Worm (Caenorhabditis elegans): ENCODE measurements around the gene adbp-1.
A peak's percentile ranks its signal among the peaks of the same experiment; 100 is the strongest.

The adbp-1 gene

DNA sequence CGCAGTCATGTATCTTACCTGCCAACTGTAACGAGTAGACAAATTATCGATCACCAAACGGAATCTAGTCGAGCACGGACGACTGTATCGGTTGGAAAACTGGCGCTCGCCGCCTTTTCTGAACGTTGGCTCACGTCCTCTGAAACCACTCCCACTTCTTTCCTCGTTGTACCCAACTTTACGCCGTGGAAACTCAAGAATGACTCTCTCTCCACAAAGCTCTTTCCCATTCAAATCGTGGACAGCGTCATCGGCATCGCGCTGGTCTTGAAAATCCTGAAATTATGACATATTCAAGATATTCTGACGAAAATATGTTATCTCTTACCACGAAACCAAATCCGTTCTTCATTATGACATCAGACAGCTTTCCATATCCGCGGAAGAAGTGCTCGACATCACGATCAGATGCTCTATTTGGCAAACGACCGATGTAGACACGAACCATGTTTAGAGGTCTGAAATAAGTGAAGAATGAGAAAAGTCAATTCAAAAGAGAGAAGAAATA lies 8.6 kb downstream of the adbp-1 start, which contains the start of gene rsp-2:
rsp-2 (minus strand) TSS at position 458 of the 508 bp plus-strand sequence.
- TF ChIP-seq elt-3 (tag; optimal IDR thresholded peaks at IDR 0.05) (no peak), M03D4.4 (tag; optimal IDR thresholded peaks at IDR 0.05) (no peak), zip-8 (tag; optimal IDR thresholded peaks at IDR 0.05) (no peak), hlh-1 (tag; optimal IDR thresholded peaks at IDR 0.05) (no peak), blmp-1 (tag; optimal IDR thresholded peaks at IDR 0.05) (no peak), mls-2 (tag; optimal IDR thresholded peaks at IDR 0.05) (no peak), ztf-11 (tag; optimal IDR thresholded peaks at IDR 0.05) (no peak), ham-2 (GFP tag; optimal IDR thresholded peaks at IDR 0.05) (no peak), lin-13 (tag; optimal IDR thresholded peaks at IDR 0.05) (no peak), sem-2 (GFP tag; optimal IDR thresholded peaks at IDR 0.05) (no peak)

DNA sequence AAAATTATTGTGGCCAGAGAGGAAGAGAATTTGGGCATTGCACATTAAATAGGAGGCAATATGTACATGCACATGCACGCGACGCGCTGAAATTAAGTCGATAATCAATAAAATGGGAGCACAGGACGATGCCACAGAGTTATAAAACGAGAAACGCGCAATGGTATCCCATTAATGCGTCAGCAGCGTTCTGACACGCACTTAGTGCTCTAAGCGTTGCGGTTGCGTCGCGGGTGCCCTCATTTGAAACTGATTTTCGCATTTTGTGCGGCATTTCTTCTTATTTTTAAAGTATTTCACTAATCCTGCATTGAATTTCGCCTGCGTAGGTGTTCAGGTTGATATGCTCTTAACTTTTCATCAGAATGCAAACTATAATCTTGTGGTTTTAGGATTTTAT lies 9.1 kb downstream of the adbp-1 start, which contains the start of gene rsp-1:
rsp-1 (plus strand) TSS at position 338 of the 400 bp plus-strand sequence.
- TF ChIP-seq mab-5 (tag; optimal IDR thresholded peaks at IDR 0.05), result no peak
- no peak for TF ChIP-seq nhr-28 (tag; optimal IDR thresholded peaks at IDR 0.05)
- peak; percentile 37 for TF ChIP-seq M03D4.4 (tag; optimal IDR thresholded peaks at IDR 0.05)
- peak; percentile 43 for TF ChIP-seq unc-62 (GFP tag; optimal IDR thresholded peaks at IDR 0.05)
- no peak for TF ChIP-seq sem-2 (GFP tag; optimal IDR thresholded peaks at IDR 0.05)
- TF ChIP-seq nhr-12 (tag; optimal IDR thresholded peaks at IDR 0.05), result no peak
- peak; percentile 67 for TF ChIP-seq ces-1 (GFP tag; optimal IDR thresholded peaks at IDR 0.05)
- peak; percentile 15 for TF ChIP-seq tbx-8 (GFP tag; optimal IDR thresholded peaks at IDR 0.05)
- TF ChIP-seq ham-2 (GFP tag; optimal IDR thresholded peaks at IDR 0.05), result no peak
- TF ChIP-seq drap-1 (GFP tag; optimal IDR thresholded peaks at IDR 0.05), result peak; percentile 39
- peak; percentile 66 for TF ChIP-seq cnd-1 (tag; optimal IDR thresholded peaks at IDR 0.05)
- peak; percentile 40 for TF ChIP-seq elt-3 (tag; optimal IDR thresholded peaks at IDR 0.05)
- TF ChIP-seq nhr-237 (tag; optimal IDR thresholded peaks at IDR 0.05), result peak; percentile 72
- no peak for TF ChIP-seq nhr-76 (tag; optimal IDR thresholded peaks at IDR 0.05)
- TF ChIP-seq sptf-1 (tag; optimal IDR thresholded peaks at IDR 0.05), result peak; percentile 90
- TF ChIP-seq unc-120 (tag; optimal IDR thresholded peaks at IDR 0.05; ENCODE audit: poor library complexity, severe bottlenecking), result peak; percentile 31
- TF ChIP-seq nhr-2 (tag; optimal IDR thresholded peaks at IDR 0.05), result no peak
- no peak for TF ChIP-seq snpc-4 (tag; optimal IDR thresholded peaks at IDR 0.05)
- no peak for TF ChIP-seq unc-39 (tag; optimal IDR thresholded peaks at IDR 0.05)
- peak; percentile 80 for TF ChIP-seq lsy-2 (tag; optimal IDR thresholded peaks at IDR 0.05)
- TF ChIP-seq blmp-1 (tag; optimal IDR thresholded peaks at IDR 0.05), result no peak
- TF ChIP-seq lin-13 (tag; optimal IDR thresholded peaks at IDR 0.05), result peak; percentile 93
- no peak for TF ChIP-seq elt-1 (tag; optimal IDR thresholded peaks at IDR 0.05; ENCODE audit: borderline replicate concordance, insufficient read depth)
- TF ChIP-seq ceh-39 (tag; optimal IDR thresholded peaks at IDR 0.05), result peak; percentile 79
- TF ChIP-seq bed-3 (GFP tag; optimal IDR thresholded peaks at IDR 0.05), result no peak
- TF ChIP-seq ztf-11 (tag; optimal IDR thresholded peaks at IDR 0.05), result peak; percentile 75
- TF ChIP-seq lin-32 (GFP tag; optimal IDR thresholded peaks at IDR 0.05), result peak; percentile 20
- TF ChIP-seq ceh-43 (GFP tag; optimal IDR thresholded peaks at IDR 0.05), result peak; percentile 53
- TF ChIP-seq mls-2 (tag; optimal IDR thresholded peaks at IDR 0.05), result peak; percentile 81
- TF ChIP-seq pha-4 (tag; optimal IDR thresholded peaks at IDR 0.05), result peak; percentile 96
- no peak for TF ChIP-seq zip-8 (tag; optimal IDR thresholded peaks at IDR 0.05)
- TF ChIP-seq ceh-83 (GFP tag; optimal IDR thresholded peaks at IDR 0.05), result no peak
- peak; percentile 44 for TF ChIP-seq hlh-1 (tag; optimal IDR thresholded peaks at IDR 0.05)
- no peak for TF ChIP-seq flh-1 (GFP tag; optimal IDR thresholded peaks at IDR 0.05)
- peak; percentile 86 for TF ChIP-seq mep-1 (tag; optimal IDR thresholded peaks at IDR 0.05)

DNA sequence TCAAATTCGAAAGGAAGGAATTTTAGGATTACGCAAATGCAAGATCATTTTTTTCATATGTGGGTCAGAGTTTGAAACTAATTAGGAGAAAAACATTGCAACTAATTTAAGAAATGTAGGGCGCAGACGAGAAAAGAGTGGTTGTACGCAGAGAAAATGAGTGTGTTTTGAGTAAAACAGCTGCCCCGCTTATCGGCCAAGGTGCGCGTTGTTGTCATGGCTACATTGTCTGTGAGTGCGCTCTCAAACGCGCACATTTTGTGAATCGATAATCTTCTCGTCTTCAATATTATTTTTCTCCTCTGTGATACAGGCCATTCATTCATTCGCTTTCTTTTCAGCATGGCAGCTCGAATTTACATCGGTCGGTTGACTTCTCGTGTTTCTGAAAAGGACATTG lies 9.7 kb downstream of the adbp-1 start:
- TF ChIP-seq hlh-1 (tag; optimal IDR thresholded peaks at IDR 0.05), result peak; percentile 24
- TF ChIP-seq elt-3 (tag; optimal IDR thresholded peaks at IDR 0.05), result no peak
- TF ChIP-seq ztf-11 (tag; optimal IDR thresholded peaks at IDR 0.05), result no peak
- TF ChIP-seq ceh-39 (tag; optimal IDR thresholded peaks at IDR 0.05), result peak; percentile 9
- TF ChIP-seq sptf-1 (tag; optimal IDR thresholded peaks at IDR 0.05), result no peak
- no peak for TF ChIP-seq ceh-43 (GFP tag; optimal IDR thresholded peaks at IDR 0.05)

DNA sequence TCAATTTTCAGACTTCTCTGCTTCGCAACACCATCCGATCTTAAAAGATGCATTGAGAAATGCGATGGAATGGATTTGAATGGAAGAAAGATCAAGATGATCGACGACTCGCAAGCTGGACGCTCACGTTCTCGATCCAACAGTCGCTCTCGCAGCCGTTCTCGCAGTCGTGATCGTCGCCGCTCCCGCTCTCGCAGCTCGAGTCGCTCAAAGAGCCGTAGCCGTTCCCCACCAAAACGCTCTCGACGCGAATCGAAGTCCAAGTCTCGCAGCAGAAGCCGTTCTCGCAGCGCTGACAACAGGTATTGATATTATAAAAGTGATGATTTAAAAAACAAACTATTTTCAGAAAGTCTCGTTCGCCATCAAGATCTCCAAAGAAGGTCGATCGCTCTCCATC lies 11.2 kb downstream of the adbp-1 start:
- TF ChIP-seq blmp-1 (tag; optimal IDR thresholded peaks at IDR 0.05) (no peak), M03D4.4 (tag; optimal IDR thresholded peaks at IDR 0.05) (no peak), mep-1 (tag; optimal IDR thresholded peaks at IDR 0.05) (no peak), pha-4 (tag; optimal IDR thresholded peaks at IDR 0.05) (no peak), nhr-28 (tag; optimal IDR thresholded peaks at IDR 0.05) (no peak), sem-2 (GFP tag; optimal IDR thresholded peaks at IDR 0.05) (no peak)
